Fruit fly (Drosophila melanogaster): Measurements from ENCODE around the gene CG1637.

The CG1637 gene

dm6 chrX:10877087-10877935 lies at the start of gene CG1637:
Gene CG1637, minus strand, starts transcription at chrX:10877893.
- TF ChIP-seq CG8290 (GFP tag; optimal IDR thresholded peaks at IDR 0.05) (no peak), CG8290 (tag; optimal IDR thresholded peaks at IDR 0.05) (no peak), Deaf1 (tag; optimal IDR thresholded peaks at IDR 0.05) (no peak), Atf6 (GFP tag; IDR thresholded peaks at IDR 0.05) (0 out of 2 replicates have a peak, but pooled peaks have one; percentile 42), Rfx (GFP tag; IDR thresholded peaks at IDR 0.05) (no peak), unpg (GFP tag; optimal IDR thresholded peaks at IDR 0.05) (no peak), CG7987 (GFP tag; optimal IDR thresholded peaks at IDR 0.05) (no peak), CG31365 (tag; optimal IDR thresholded peaks at IDR 0.05) (no peak), dimm (GFP tag; IDR thresholded peaks at IDR 0.05) (no peak), Dbx (GFP tag; IDR thresholded peaks at IDR 0.05) (no peak), ap (GFP tag; IDR thresholded peaks at IDR 0.05) (no peak), CG2116 (GFP tag; optimal IDR thresholded peaks at IDR 0.05) (peak; percentile 64), CG31388 (GFP tag; optimal IDR thresholded peaks at IDR 0.05) (no peak), psq (GFP tag; optimal IDR thresholded peaks at IDR 0.05) (no peak), bbx (GFP tag; IDR thresholded peaks at IDR 0.05; ENCODE audit: partially characterized antibody) (peak; percentile 82), CG6689 (GFP tag; IDR thresholded peaks at IDR 0.05) (no peak), CG7839 (tag; optimal IDR thresholded peaks at IDR 0.05) (no peak), Dek (tag; optimal IDR thresholded peaks at IDR 0.05) (no peak), E2f2 (GFP tag; IDR thresholded peaks at IDR 0.05) (peak; percentile 93), pum (GFP tag; optimal IDR thresholded peaks at IDR 0.05) (no peak), CG17359 (tag; optimal IDR thresholded peaks at IDR 0.05) (no peak), CG7786 (GFP tag; optimal IDR thresholded peaks at IDR 0.05) (no peak), Pdp1 (GFP tag; optimal IDR thresholded peaks at IDR 0.05) (no peak), tio (GFP tag; optimal IDR thresholded peaks at IDR 0.05) (no peak), CG34422 (GFP tag; IDR thresholded peaks at IDR 0.05) (no peak), Ravus (GFP tag; IDR thresholded peaks at IDR 0.05) (no peak), Dfd (GFP tag; optimal IDR thresholded peaks at IDR 0.05) (no peak), kah (GFP tag; optimal IDR thresholded peaks at IDR 0.05) (no peak), chn (GFP tag; optimal IDR thresholded peaks at IDR 0.05) (no peak), CG4424 (GFP tag; optimal IDR thresholded peaks at IDR 0.05) (no peak), CG14667 (GFP tag; IDR thresholded peaks at IDR 0.05) (no peak), Meics (GFP tag; optimal IDR thresholded peaks at IDR 0.05) (no peak), CG7963 (GFP tag; IDR thresholded peaks at IDR 0.05; ENCODE audit: partially characterized antibody) (peak; percentile 32; the same call in 1 of the 3 replicates), CG6791 (GFP tag; IDR thresholded peaks at IDR 0.05; ENCODE audit: partially characterized antibody) (peak; percentile 67), sna (GFP tag; IDR thresholded peaks at IDR 0.05; ENCODE audit: partially characterized antibody) (peak; percentile 52; the same call in 1 of the 2 replicates), Dip3 (GFP tag; optimal IDR thresholded peaks at IDR 0.05) (no peak), Sox102F (GFP tag; optimal IDR thresholded peaks at IDR 0.05) (no peak), CG1603 (tag; optimal IDR thresholded peaks at IDR 0.05) (peak; percentile 50), Lim3 (GFP tag; IDR thresholded peaks at IDR 0.05) (no peak), CG12104 (GFP tag; optimal IDR thresholded peaks at IDR 0.05) (no peak), CG10366 (GFP tag; IDR thresholded peaks at IDR 0.05) (no peak), sens-2 (GFP tag; IDR thresholded peaks at IDR 0.05) (no peak), pzg (GFP tag; optimal IDR thresholded peaks at IDR 0.05) (peak; percentile 70), al (GFP tag; IDR thresholded peaks at IDR 0.05) (no peak), lbe (GFP tag; optimal IDR thresholded peaks at IDR 0.05) (no peak), gce (GFP tag; IDR thresholded peaks at IDR 0.05) (no peak), Hr78 (GFP tag; optimal IDR thresholded peaks at IDR 0.05) (no peak), en (GFP tag; optimal IDR thresholded peaks at IDR 0.05) (no peak), zfh1 (GFP tag; IDR thresholded peaks at IDR 0.05) (no peak), bowl (GFP tag; IDR thresholded peaks at IDR 0.05) (no peak)

Measured in whole organism, embryonic.